Worm (Caenorhabditis elegans) whole organism, young adult: ENCODE measurements around the gene sftb-1.

ENCODE experiments used
- C17E4.6 ChIP-seq: fragments of 200-800 bp; sonication (Bioruptor generic); IDR thresholded peaks from 2 replicates; pipeline ENCODE4 v1.3.6; 2022; ENCODE audit warnings: missing genetic modification reagents, missing genetic modification characterization, missing compliant biosample characterization
- F22D6.2 ChIP-seq: sonication (generic microtip); optimal IDR thresholded peaks from 2 replicates; lab custom pipeline; 2016; ENCODE audit warnings: mild to moderate bottlenecking, missing genetic modification characterization, missing compliant biosample characterization
- F49E8.2 ChIP-seq: sonication (generic microtip); optimal IDR thresholded peaks from 3 replicates; lab custom pipeline; 2017; ENCODE audit warnings: missing genetic modification characterization, mild to moderate bottlenecking, missing compliant biosample characterization, antibody characterized with exemption, moderate library complexity; ENCODE audit not compliant: insufficient read depth
- Y53G8AR.9 ChIP-seq: fragments of 200-800 bp; sonication (Bioruptor generic); conservative IDR thresholded peaks from 2 replicates; pipeline ENCODE4 v1.3.6; 2022; ENCODE audit warnings: missing genetic modification reagents, missing genetic modification characterization, missing compliant biosample characterization
- Y95B8A.8 ChIP-seq: fragments of 200-800 bp; sonication (Bioruptor generic); IDR thresholded peaks from 2 replicates; pipeline ENCODE4 v1.3.6; 2022; ENCODE audit warnings: missing genetic modification reagents, missing genetic modification characterization, missing compliant biosample characterization
- ama-1 ChIP-seq, 3 experiments: fragments of 150-350 bp in 1 of 3; sonication (generic microtip) in 2 of 3; optimal IDR thresholded peaks; 2 replicates each; lab custom pipeline; 2014 to 2018; ENCODE audit warnings: missing biosample characterization in 2 of 3, missing genetic modification characterization in 2 of 3, missing genetic modification reagents in 2 of 3
- attf-3 ChIP-seq: fragments of 200-800 bp; sonication (Bioruptor generic); conservative IDR thresholded peaks from 2 replicates; pipeline ENCODE4 v1.3.6; 2022; ENCODE audit warnings: missing genetic modification reagents, missing genetic modification characterization, missing compliant biosample characterization
- dpff-1 ChIP-seq: sonication (generic microtip); optimal IDR thresholded peaks from 2 replicates; lab custom pipeline; 2017; ENCODE audit warnings: mild to moderate bottlenecking, missing genetic modification characterization, missing compliant biosample characterization
- efl-1 ChIP-seq: fragments of 150-350 bp; optimal IDR thresholded peaks from 2 replicates; lab custom pipeline; 2014; ENCODE audit warnings: missing biosample characterization, missing genetic modification reagents, missing genetic modification characterization
- ets-4 ChIP-seq: fragments of 200-800 bp; sonication (Bioruptor generic); optimal IDR thresholded peaks from 2 replicates; lab custom pipeline; 2018; ENCODE audit warnings: mild to moderate bottlenecking, missing genetic modification characterization, missing compliant biosample characterization
- somi-1 ChIP-seq: fragments of 200-800 bp; sonication (Bioruptor generic); optimal IDR thresholded peaks from 2 replicates; lab custom pipeline; 2018; ENCODE audit warnings: mild to moderate bottlenecking, missing genetic modification characterization, missing compliant biosample characterization
- unc-130 ChIP-seq: sonication (generic microtip); optimal IDR thresholded peaks from 2 replicates; lab custom pipeline; 2016; ENCODE audit warnings: missing genetic modification reagents, missing genetic modification characterization, missing compliant biosample characterization
- unc-62 ChIP-seq: fragments of 150-350 bp; optimal IDR thresholded peaks from 2 replicates; lab custom pipeline; 2014; ENCODE audit warnings: missing biosample characterization, missing genetic modification reagents, missing genetic modification characterization

- TF ChIP-seq unc-130 (GFP tag; lab: Kevin White, UChicago) (no peak), dpff-1 (tag; lab: Kevin White, UChicago) (no peak), attf-3 (GFP tag; lab: Robert Waterston, UW) (no peak), efl-1 (no peak), Y95B8A.8 (no peak), Y53G8AR.9 (no peak), C17E4.6 (GFP tag; lab: Robert Waterston, UW) (no peak), F49E8.2 (tag; lab: Kevin White, UChicago) (no peak), F22D6.2 (no peak), somi-1 (GFP tag; lab: Kevin White, UChicago) (no peak), ama-1 (optimal IDR thresholded peaks at IDR 0.05; lab: Kevin White, UChicago) (no peak), ama-1 (GFP tag; optimal IDR thresholded peaks at IDR 0.05; lab: Kevin White, UChicago) (no peak), unc-62 (GFP tag; lab: Kevin White, UChicago) (no peak), ets-4 (no peak)
Measured at ce11 chrIII:4317065-4317752, 48.1 kb upstream of the sftb-1 start, which contains the start of gene tag-131.
